Worm (Caenorhabditis elegans) whole organism, L3 larva: ENCODE measurements around the gene best-15.

Experiments used
- aly-2 ChIP-seq: fragments of 150-350 bp; optimal IDR thresholded peaks from 2 replicates; lab custom pipeline; 2014; ENCODE audit warnings: missing biosample characterization, missing genetic modification characterization
- jun-1 ChIP-seq: fragments of 150-350 bp; optimal IDR thresholded peaks from 2 replicates; lab custom pipeline; 2014; ENCODE audit warnings: missing biosample characterization, missing genetic modification reagents, missing genetic modification characterization
- lsy-12 ChIP-seq: sonication (generic microtip); optimal IDR thresholded peaks from 2 replicates; lab custom pipeline; 2016; ENCODE audit warnings: mild to moderate bottlenecking, missing genetic modification characterization, missing compliant biosample characterization
- nfya-1 ChIP-seq: sonication (generic microtip); optimal IDR thresholded peaks from 2 replicates; lab custom pipeline; 2017; ENCODE audit warnings: missing genetic modification characterization, mild to moderate bottlenecking, missing compliant biosample characterization, antibody characterized with exemption, moderate library complexity; ENCODE audit not compliant: insufficient read depth
- nhr-76 ChIP-seq: fragments of 150-350 bp; sonication (generic microtip); optimal IDR thresholded peaks from 5 replicates; lab custom pipeline; 2014; ENCODE audit warnings: missing biosample characterization, missing genetic modification characterization
- ztf-11 ChIP-seq: fragments of 150-350 bp; optimal IDR thresholded peaks from 2 replicates; lab custom pipeline; 2014; ENCODE audit warnings: missing biosample characterization, missing genetic modification characterization

ce11 chrIV:10851833-10852232, 19.8 kb upstream of the best-15 start, which contains the start of gene T11G6.4:
- TF ChIP-seq lsy-12 (tag; lab: Kevin White, UChicago) (no peak), aly-2 (tag; lab: Kevin White, UChicago) (no peak), ztf-11 (tag; lab: Kevin White, UChicago) (no peak), jun-1 (tag; lab: Kevin White, UChicago) (no peak), nhr-76 (tag; lab: Kevin White, UChicago) (no peak), nfya-1 (tag; lab: Kevin White, UChicago) (no peak)
